Worm (Caenorhabditis elegans): ENCODE measurements around the gene scl-25.

ce11 chrV:17201847-17202246 is 23.6 kb upstream of the scl-25 start, which contains the start of gene Y68A4A.10:
- TF ChIP-seq him-1 (tag; optimal IDR thresholded peaks at IDR 0.05) (no peak), W03F9.2 (tag; optimal IDR thresholded peaks at IDR 0.05) (no peak)
